Worm (Caenorhabditis elegans) whole organism, L2 larva: Measurements from ENCODE around the gene smf-1.
A peak's percentile ranks its signal among the peaks of the same experiment; 100 is the strongest.

ENCODE experiments used
- C34F6.9 ChIP-seq: fragments of 150-350 bp; optimal IDR thresholded peaks from 2 replicates; lab custom pipeline; 2014; ENCODE audit warnings: missing biosample characterization, missing genetic modification characterization
- F13H6.1 ChIP-seq: sonication (generic microtip); optimal IDR thresholded peaks from 2 replicates; lab custom pipeline; 2016; ENCODE audit warnings: missing genetic modification characterization, missing compliant biosample characterization
- R02D3.7 ChIP-seq: fragments of 150-350 bp; optimal IDR thresholded peaks from 2 replicates; lab custom pipeline; 2014; ENCODE audit warnings: missing biosample characterization, missing genetic modification characterization
- Y55F3AM.14 ChIP-seq: fragments of 200-800 bp; sonication (Bioruptor generic); optimal IDR thresholded peaks from 2 replicates; lab custom pipeline; 2018; ENCODE audit warnings: mild to moderate bottlenecking, missing genetic modification characterization, missing compliant biosample characterization
- ZK546.5 ChIP-seq: sonication (generic microtip); optimal IDR thresholded peaks from 2 replicates; lab custom pipeline; 2017; ENCODE audit warnings: missing biosample characterization, missing genetic modification characterization
- alr-1 ChIP-seq: fragments of 150-350 bp; optimal IDR thresholded peaks from 2 replicates; lab custom pipeline; 2014; ENCODE audit warnings: missing biosample characterization, missing genetic modification characterization
- aly-2 ChIP-seq: fragments of 150-350 bp; optimal IDR thresholded peaks from 2 replicates; lab custom pipeline; 2014; ENCODE audit warnings: missing biosample characterization, missing genetic modification characterization
- ama-1 ChIP-seq: fragments of 150-350 bp; optimal IDR thresholded peaks from 2 replicates; lab custom pipeline; 2018; ENCODE audit warnings: inconsistent platforms
- blmp-1 ChIP-seq: sonication (generic microtip); optimal IDR thresholded peaks from 2 replicates; lab custom pipeline; 2017; ENCODE audit warnings: missing genetic modification characterization, mild to moderate bottlenecking, missing compliant biosample characterization, antibody characterized with exemption, moderate library complexity; ENCODE audit not compliant: insufficient read depth
- ceh-16 ChIP-seq: fragments of 150-350 bp; optimal IDR thresholded peaks from 2 replicates; lab custom pipeline; 2014; ENCODE audit warnings: missing biosample characterization, missing genetic modification characterization
- ceh-82 ChIP-seq: fragments of 150-350 bp; optimal IDR thresholded peaks from 2 replicates; lab custom pipeline; 2014; ENCODE audit warnings: missing biosample characterization, missing genetic modification characterization
- crh-2 ChIP-seq: sonication (generic microtip); optimal IDR thresholded peaks from 2 replicates; lab custom pipeline; 2017; ENCODE audit warnings: missing biosample characterization, missing genetic modification characterization
- dmd-4 ChIP-seq: sonication (generic microtip); optimal IDR thresholded peaks from 2 replicates; lab custom pipeline; 2017; ENCODE audit warnings: missing biosample characterization, missing genetic modification characterization
- egl-27 ChIP-seq: sonication (generic microtip); optimal IDR thresholded peaks from 3 replicates; lab custom pipeline; 2017; ENCODE audit warnings: missing biosample characterization, missing genetic modification reagents, missing genetic modification characterization
- elt-1 ChIP-seq: fragments of 150-350 bp; optimal IDR thresholded peaks from 2 replicates; lab custom pipeline; 2014; ENCODE audit warnings: missing biosample characterization, missing genetic modification characterization
- elt-3 ChIP-seq: sonication (generic microtip); optimal IDR thresholded peaks from 2 replicates; lab custom pipeline; 2017; ENCODE audit warnings: missing biosample characterization, missing genetic modification characterization
- fos-1 ChIP-seq: fragments of 150-350 bp; optimal IDR thresholded peaks from 2 replicates; lab custom pipeline; 2014; ENCODE audit warnings: missing biosample characterization, missing genetic modification characterization
- gmeb-1 ChIP-seq: fragments of 150-350 bp; optimal IDR thresholded peaks from 2 replicates; lab custom pipeline; 2014; ENCODE audit warnings: missing biosample characterization, missing genetic modification characterization
- lin-11 ChIP-seq: fragments of 150-350 bp; sonication (generic microtip); optimal IDR thresholded peaks from 2 replicates; lab custom pipeline; 2014; ENCODE audit warnings: missing biosample characterization, missing genetic modification characterization, inconsistent platforms, mixed read lengths
- lin-13 ChIP-seq: fragments of 150-350 bp; optimal IDR thresholded peaks from 2 replicates; lab custom pipeline; 2014; ENCODE audit warnings: missing biosample characterization, missing genetic modification reagents, missing genetic modification characterization
- lin-39 ChIP-seq: fragments of 150-350 bp; optimal IDR thresholded peaks from 2 replicates; lab custom pipeline; 2014; ENCODE audit warnings: missing biosample characterization, missing genetic modification reagents, missing genetic modification characterization
- lsy-2 ChIP-seq, 2 experiments: fragments of 150-350 bp in 1 of 2; sonication (generic microtip) in 1 of 2; optimal IDR thresholded peaks; 2 replicates each; lab custom pipeline; 2014 to 2017; ENCODE audit warnings: missing biosample characterization in 2 of 2, missing genetic modification characterization in 2 of 2
- mab-5 ChIP-seq: fragments of 150-350 bp; optimal IDR thresholded peaks from 2 replicates; lab custom pipeline; 2014; ENCODE audit warnings: missing biosample characterization, missing genetic modification characterization
- mbf-1 ChIP-seq: sonication (generic microtip); optimal IDR thresholded peaks from 2 replicates; lab custom pipeline; 2017; ENCODE audit warnings: missing biosample characterization, missing genetic modification characterization
- mdl-1 ChIP-seq, 2 experiments: fragments of 150-350 bp in 1 of 2; sonication (generic microtip) in 1 of 2; optimal IDR thresholded peaks; 2 replicates each; lab custom pipeline; 2017; ENCODE audit warnings: missing biosample characterization in 2 of 2, missing genetic modification characterization in 2 of 2
- nhr-10 ChIP-seq: sonication (generic microtip); optimal IDR thresholded peaks from 2 replicates; lab custom pipeline; 2017; ENCODE audit warnings: missing biosample characterization, missing genetic modification characterization
- nhr-11 ChIP-seq: fragments of 150-350 bp; optimal IDR thresholded peaks from 2 replicates; lab custom pipeline; 2014; ENCODE audit warnings: missing biosample characterization, missing genetic modification characterization
- nhr-12 ChIP-seq: fragments of 150-350 bp; optimal IDR thresholded peaks from 2 replicates; lab custom pipeline; 2014; ENCODE audit warnings: missing biosample characterization, missing genetic modification characterization
- nhr-129 ChIP-seq: fragments of 150-350 bp; optimal IDR thresholded peaks from 2 replicates; lab custom pipeline; 2014; ENCODE audit warnings: missing biosample characterization, missing genetic modification characterization
- nhr-21 ChIP-seq: fragments of 150-350 bp; optimal IDR thresholded peaks from 2 replicates; lab custom pipeline; 2014; ENCODE audit warnings: missing biosample characterization, missing genetic modification characterization
- nhr-23 ChIP-seq: fragments of 150-350 bp; optimal IDR thresholded peaks from 2 replicates; lab custom pipeline; 2014; ENCODE audit warnings: missing biosample characterization, missing genetic modification reagents, missing genetic modification characterization
- nhr-237 ChIP-seq: fragments of 150-350 bp; optimal IDR thresholded peaks from 2 replicates; lab custom pipeline; 2014; ENCODE audit warnings: missing biosample characterization, missing genetic modification characterization
- nhr-25 ChIP-seq: fragments of 150-350 bp; sonication (generic microtip); optimal IDR thresholded peaks from 3 replicates; lab custom pipeline; 2014; ENCODE audit warnings: missing biosample characterization, missing genetic modification characterization
- nhr-6 ChIP-seq: fragments of 150-350 bp; optimal IDR thresholded peaks from 2 replicates; lab custom pipeline; 2014; ENCODE audit warnings: missing biosample characterization, missing genetic modification characterization
- nhr-77 ChIP-seq: fragments of 150-350 bp; optimal IDR thresholded peaks from 2 replicates; lab custom pipeline; 2014; ENCODE audit warnings: missing biosample characterization, missing genetic modification characterization
- peb-1 ChIP-seq: fragments of 150-350 bp; optimal IDR thresholded peaks from 2 replicates; lab custom pipeline; 2014; ENCODE audit warnings: missing biosample characterization, missing genetic modification characterization
- sem-4 ChIP-seq: fragments of 150-350 bp; optimal IDR thresholded peaks from 2 replicates; lab custom pipeline; 2014; ENCODE audit warnings: missing biosample characterization, missing genetic modification reagents, missing genetic modification characterization
- skn-1 ChIP-seq: sonication (generic microtip); optimal IDR thresholded peaks from 2 replicates; lab custom pipeline; 2017; ENCODE audit warnings: missing biosample characterization, missing genetic modification characterization
- sma-3 ChIP-seq: sonication (generic microtip); optimal IDR thresholded peaks from 2 replicates; lab custom pipeline; 2016; ENCODE audit warnings: missing genetic modification reagents, missing genetic modification characterization, missing compliant biosample characterization
- sma-9 ChIP-seq, 2 experiments: fragments of 150-350 bp in 1 of 2; sonication (generic microtip) in 1 of 2; optimal IDR thresholded peaks; 2 replicates each; lab custom pipeline; 2014 to 2016; ENCODE audit warnings: missing genetic modification characterization in 2 of 2, mild to moderate bottlenecking in 1 of 2, missing biosample characterization in 1 of 2, missing compliant biosample characterization in 1 of 2, missing genetic modification reagents in 1 of 2, moderate library complexity in 1 of 2
- snpc-4 ChIP-seq: fragments of 150-350 bp; optimal IDR thresholded peaks from 2 replicates; lab custom pipeline; 2014; ENCODE audit warnings: missing biosample characterization, missing genetic modification characterization
- unc-39 ChIP-seq: fragments of 150-350 bp; optimal IDR thresholded peaks from 2 replicates; lab custom pipeline; 2014; ENCODE audit warnings: missing biosample characterization, missing genetic modification characterization
- unc-55 ChIP-seq: fragments of 150-350 bp; sonication (generic microtip); optimal IDR thresholded peaks from 3 replicates; lab custom pipeline; 2014; ENCODE audit warnings: missing biosample characterization, missing genetic modification reagents, missing genetic modification characterization
- unc-62 ChIP-seq: fragments of 150-350 bp; optimal IDR thresholded peaks from 2 replicates; lab custom pipeline; 2014; ENCODE audit warnings: missing biosample characterization, missing genetic modification reagents, missing genetic modification characterization
- zag-1 ChIP-seq: fragments of 150-350 bp; optimal IDR thresholded peaks from 2 replicates; lab custom pipeline; 2014; ENCODE audit warnings: missing biosample characterization, missing genetic modification characterization
- ztf-1 ChIP-seq: fragments of 200-800 bp; sonication (Bioruptor generic); conservative IDR thresholded peaks from 2 replicates; pipeline ENCODE4 v1.3.6; 2022; ENCODE audit warnings: missing genetic modification characterization, missing compliant biosample characterization
- ztf-11 ChIP-seq: sonication (generic microtip); optimal IDR thresholded peaks from 2 replicates; lab custom pipeline; 2017; ENCODE audit warnings: missing biosample characterization, missing genetic modification characterization
- ztf-4 ChIP-seq: fragments of 150-350 bp; optimal IDR thresholded peaks from 2 replicates; lab custom pipeline; 2014; ENCODE audit warnings: missing biosample characterization, missing genetic modification characterization

The smf-1 gene

DNA sequence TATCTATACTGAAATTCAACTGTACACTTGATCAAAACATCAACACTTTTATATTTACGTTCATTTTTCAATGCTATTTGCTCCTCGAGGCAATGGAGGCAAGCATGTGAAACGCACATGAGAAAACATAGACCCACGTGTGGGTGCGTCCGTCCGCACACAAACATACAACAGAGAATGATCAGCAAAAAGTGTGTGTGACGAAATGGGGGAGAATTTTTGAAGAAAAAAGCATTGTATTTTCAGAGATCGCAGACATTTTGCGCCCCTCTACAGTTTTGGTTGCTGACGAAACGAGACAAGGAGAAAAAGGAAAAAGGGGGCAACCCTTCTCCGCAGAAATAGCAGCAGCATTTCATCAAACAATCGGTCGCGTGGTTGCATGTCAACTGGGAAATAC, 27.3 kb upstream of the smf-1 start (continued):
- no peak for TF ChIP-seq unc-62 (GFP tag; lab: Kevin White, UChicago)
- TF ChIP-seq dmd-4 (tag; lab: Kevin White, UChicago), result no peak

DNA sequence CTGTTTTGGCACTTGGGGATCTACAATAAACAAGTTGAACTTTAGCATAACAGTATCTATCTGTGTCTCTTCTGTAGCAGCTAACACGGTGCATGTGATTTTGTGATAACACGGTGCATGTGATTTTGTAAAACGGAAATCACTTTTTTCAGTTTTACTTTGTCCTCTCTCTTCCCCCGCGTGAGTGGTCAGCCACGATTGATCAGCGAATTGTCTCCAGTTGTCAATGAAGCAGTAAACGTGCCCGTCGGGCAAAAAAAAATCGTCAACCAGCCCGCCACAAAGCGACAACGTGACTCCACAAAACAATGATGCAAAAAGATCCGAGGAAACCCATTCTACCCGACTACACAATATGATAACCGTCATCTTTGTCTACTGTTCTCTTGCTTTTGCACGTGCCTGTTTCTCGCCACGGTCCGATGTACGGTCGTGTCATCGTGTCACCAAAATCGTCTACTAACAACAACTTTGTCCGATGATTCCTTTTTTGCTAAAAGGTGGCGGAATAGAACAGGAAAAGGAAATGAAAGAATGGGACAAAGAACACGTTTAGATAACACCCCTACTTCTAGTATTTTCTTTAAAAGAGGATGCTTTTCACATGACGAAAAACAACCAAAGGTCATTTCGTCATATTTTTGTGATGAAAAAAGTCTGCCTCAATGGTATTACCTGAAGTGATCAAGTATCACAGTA, 26.4 kb upstream of the smf-1 start:
- TF ChIP-seq nhr-21 (tag; lab: Kevin White, UChicago) (peak; percentile 97), nhr-237 (tag; lab: Kevin White, UChicago) (no peak), nhr-23 (tag; lab: Kevin White, UChicago) (no peak), snpc-4 (tag; lab: Kevin White, UChicago) (no peak), elt-3 (no peak), ZK546.5 (tag; lab: Kevin White, UChicago) (no peak), unc-39 (tag; lab: Kevin White, UChicago) (no peak), unc-55 (GFP tag; lab: Kevin White, UChicago) (no peak), mdl-1 (tag; optimal IDR thresholded peaks at IDR 0.05; lab: Kevin White, UChicago) (peak; percentile 98 to 99), peb-1 (tag; lab: Kevin White, UChicago) (no peak), gmeb-1 (tag; lab: Kevin White, UChicago) (peak; percentile 61), aly-2 (tag; lab: Kevin White, UChicago) (no peak), ceh-82 (tag; lab: Kevin White, UChicago) (no peak), skn-1 (no peak), nhr-129 (peak; percentile 97), zag-1 (tag; lab: Kevin White, UChicago) (no peak), egl-27 (tag; lab: Kevin White, UChicago) (peak; percentile 14), dmd-4 (tag; lab: Kevin White, UChicago) (no peak), sma-3 (GFP tag; lab: Kevin White, UChicago) (peak; percentile 96), ztf-1 (GFP tag; lab: Robert Waterston, UW) (no peak), mbf-1 (tag; lab: Kevin White, UChicago) (no peak), ztf-11 (no peak), nhr-25 (peak; percentile 92), mab-5 (no peak), C34F6.9 (no peak), R02D3.7 (tag; lab: Kevin White, UChicago) (no peak), ztf-4 (tag; lab: Kevin White, UChicago) (peak; percentile 20), ceh-16 (tag; lab: Kevin White, UChicago) (no peak), lin-11 (tag; lab: Kevin White, UChicago) (no peak), ama-1 (no peak), fos-1 (tag; lab: Kevin White, UChicago) (peak; percentile 7), F13H6.1 (tag; lab: Kevin White, UChicago) (peak; percentile 83), alr-1 (tag; lab: Kevin White, UChicago) (no peak), Y55F3AM.14 (GFP tag; lab: Kevin White, UChicago) (peak; percentile 75), nhr-12 (tag; lab: Kevin White, UChicago) (no peak), lin-13 (GFP tag; lab: Kevin White, UChicago) (no peak), blmp-1 (peak; percentile 66), elt-1 (tag; lab: Kevin White, UChicago) (no peak), nhr-77 (tag; lab: Kevin White, UChicago) (no peak), sem-4 (tag; lab: Kevin White, UChicago) (peak; percentile 26), sma-9 (GFP tag; optimal IDR thresholded peaks at IDR 0.05; lab: Kevin White, UChicago) (peak; percentile 83), sma-9 (tag; optimal IDR thresholded peaks at IDR 0.05; lab: Kevin White, UChicago) (no peak), lin-39 (no peak), lsy-2 (tag; optimal IDR thresholded peaks at IDR 0.05; lab: Kevin White, UChicago) (peak in 1 of 2 experiments; percentile 53), nhr-11 (no peak), crh-2 (tag; lab: Kevin White, UChicago) (peak; percentile 47), nhr-6 (tag; lab: Kevin White, UChicago) (peak; percentile 30), nhr-10 (tag; lab: Kevin White, UChicago) (no peak), unc-62 (GFP tag; lab: Kevin White, UChicago) (no peak)
- TF ChIP-seq, all 48 proteins: peak for 17
